Fruit fly (Drosophila melanogaster) whole organism, adult: ENCODE results near the gene CG9932.

Experiments
- CG11617 ChIP-seq: fragments of 200-800 bp; sonication (Bioruptor generic); optimal IDR thresholded peaks from 2 replicates; lab custom pipeline; 2017; ENCODE audit warnings: mild to moderate bottlenecking, missing biosample characterization, missing genetic modification reagents, missing genetic modification characterization
- CG1620 ChIP-seq: fragments of 200-800 bp; sonication (Bioruptor generic); optimal IDR thresholded peaks from 2 replicates; lab custom pipeline; 2016; ENCODE audit warnings: missing biosample characterization, missing genetic modification characterization
- CG7101 ChIP-seq: fragments of 200-800 bp; sonication (Bioruptor generic); optimal IDR thresholded peaks from 2 replicates; lab custom pipeline; 2018; ENCODE audit warnings: missing biosample characterization, mild to moderate bottlenecking, missing genetic modification characterization, moderate library complexity
- bab1 ChIP-seq: fragments of 200-800 bp; sonication (Bioruptor generic); optimal IDR thresholded peaks from 3 replicates; lab custom pipeline; 2019; ENCODE audit warnings: missing biosample characterization, mild to moderate bottlenecking, missing genetic modification characterization, moderate library complexity
- cic ChIP-seq: fragments of 200-800 bp; sonication (Bioruptor generic); optimal IDR thresholded peaks from 2 replicates; lab custom pipeline; 2017; ENCODE audit warnings: missing biosample characterization, mild to moderate bottlenecking, missing genetic modification characterization, moderate library complexity
- pad ChIP-seq: fragments of 200-800 bp; sonication (Bioruptor generic); optimal IDR thresholded peaks from 3 replicates; lab custom pipeline; 2017; ENCODE audit warnings: missing biosample characterization, missing genetic modification characterization, mild to moderate bottlenecking, moderate library complexity, missing genetic modification reagents

dm6 chr2L:13028923-13029322 is 31.0 kb downstream of the CG9932 start:
- TF ChIP-seq bab1 (GFP tag; lab: Kevin White, UChicago): no peak
- no peak for TF ChIP-seq pad
- no peak for TF ChIP-seq cic (GFP tag; lab: Kevin White, UChicago)
- TF ChIP-seq CG11617 (GFP tag; lab: Kevin White, UChicago): no peak
- TF ChIP-seq CG1620 (GFP tag; lab: Kevin White, UChicago): no peak
- TF ChIP-seq CG7101 (tag; lab: Kevin White, UChicago): no peak
